Worm (Caenorhabditis elegans) whole organism, L4 larva: ENCODE results near the gene srg-30.

Experiments used
- D1046.2 ChIP-seq: fragments of 200-800 bp; sonication (Bioruptor generic); IDR thresholded peaks from 2 replicates; pipeline ENCODE4 v1.3.6; 2022; ENCODE audit warnings: missing genetic modification characterization, missing compliant biosample characterization
- F10B5.3 ChIP-seq: sonication (generic microtip); optimal IDR thresholded peaks from 2 replicates; lab custom pipeline; 2016; ENCODE audit warnings: mild to moderate bottlenecking, missing genetic modification characterization, missing compliant biosample characterization
- F44E2.7 ChIP-seq: fragments of 200-800 bp; sonication (Bioruptor generic); IDR thresholded peaks from 2 replicates; pipeline ENCODE4 v2.1.2; 2022; ENCODE audit warnings: missing genetic modification characterization, missing compliant biosample characterization
- Y105C5A.15 ChIP-seq: fragments of 200-800 bp; sonication (Bioruptor generic); IDR thresholded peaks from 2 replicates; pipeline ENCODE4 v1.3.6; 2022; ENCODE audit warnings: missing genetic modification characterization, missing compliant biosample characterization
- ZK337.2 ChIP-seq: fragments of 200-800 bp; sonication (Bioruptor generic); IDR thresholded peaks from 2 replicates; pipeline ENCODE4 v1.3.6; 2022; ENCODE audit warnings: missing genetic modification reagents, missing genetic modification characterization, missing compliant biosample characterization
- aha-1 ChIP-seq: fragments of 150-350 bp; peaks from one replicate; lab custom pipeline; 2014; ENCODE audit warnings: missing biosample characterization, missing genetic modification characterization
- ceh-20 ChIP-seq: fragments of 200-800 bp; sonication (Bioruptor generic); IDR thresholded peaks from 2 replicates; pipeline ENCODE4 v1.3.6; 2022; ENCODE audit warnings: missing genetic modification reagents, missing genetic modification characterization, missing compliant biosample characterization
- ceh-28 ChIP-seq: fragments of 150-350 bp; optimal IDR thresholded peaks from 2 replicates; lab custom pipeline; 2014; ENCODE audit warnings: missing biosample characterization, missing genetic modification reagents, missing genetic modification characterization
- ceh-82 ChIP-seq: sonication (generic microtip); optimal IDR thresholded peaks from 2 replicates; lab custom pipeline; 2017; ENCODE audit warnings: missing biosample characterization, missing genetic modification characterization
- cey-2 ChIP-seq: sonication (generic microtip); optimal IDR thresholded peaks from 3 replicates; lab custom pipeline; 2017; ENCODE audit warnings: missing genetic modification characterization, mild to moderate bottlenecking, missing compliant biosample characterization, antibody characterized with exemption, borderline replicate concordance; ENCODE audit not compliant: insufficient read depth
- daf-16 ChIP-seq, 3 experiments: sonication (generic microtip); optimal IDR thresholded peaks; 2 replicates each; lab custom pipeline; 2016 to 2017; ENCODE audit warnings: missing genetic modification characterization in 3 of 3, missing genetic modification reagents in 3 of 3, mild to moderate bottlenecking in 2 of 3, missing compliant biosample characterization in 2 of 3, missing biosample characterization in 1 of 3, moderate library complexity in 1 of 3
- daf-19 ChIP-seq: fragments of 200-800 bp; sonication (Bioruptor generic); conservative IDR thresholded peaks from 2 replicates; pipeline ENCODE4 v1.3.6; 2022; ENCODE audit warnings: missing genetic modification characterization, missing compliant biosample characterization
- duxl-1 ChIP-seq: sonication (generic microtip); optimal IDR thresholded peaks from 2 replicates; lab custom pipeline; 2016; ENCODE audit warnings: mild to moderate bottlenecking, missing genetic modification characterization, moderate library complexity, missing compliant biosample characterization; ENCODE audit not compliant: poor library complexity
- egl-27 ChIP-seq: sonication (generic microtip); optimal IDR thresholded peaks from 3 replicates; lab custom pipeline; 2017; ENCODE audit warnings: missing biosample characterization, missing genetic modification reagents, missing genetic modification characterization
- egl-43 ChIP-seq: fragments of 200-800 bp; sonication (Bioruptor generic); IDR thresholded peaks from 2 replicates; pipeline ENCODE4 v1.3.6; 2022; ENCODE audit warnings: missing genetic modification reagents, missing genetic modification characterization, missing compliant biosample characterization
- hif-1 ChIP-seq, 2 experiments: sonication (generic microtip); optimal IDR thresholded peaks; 2 replicates each; lab custom pipeline; 2016 to 2017; ENCODE audit warnings: missing compliant biosample characterization in 2 of 2, missing genetic modification characterization in 2 of 2, missing genetic modification reagents in 2 of 2, missing genotype in 2 of 2, mild to moderate bottlenecking in 1 of 2
- lin-15B ChIP-seq: fragments of 150-350 bp; sonication (generic microtip); optimal IDR thresholded peaks from 3 replicates; lab custom pipeline; 2014; ENCODE audit warnings: missing biosample characterization, missing genetic modification characterization
- madf-5 ChIP-seq, 2 experiments: fragments of 200-800 bp; sonication (Bioruptor generic); IDR thresholded peaks; 2 replicates each; pipeline ENCODE4 v1.3.6; 2022; ENCODE audit warnings: missing compliant biosample characterization in 2 of 2, missing genetic modification characterization in 2 of 2
- madf-9 ChIP-seq: fragments of 200-800 bp; sonication (Bioruptor generic); conservative IDR thresholded peaks from 2 replicates; pipeline ENCODE4 v1.3.6; 2022; ENCODE audit warnings: missing genetic modification reagents, missing genetic modification characterization, missing compliant biosample characterization
- mes-2 ChIP-seq: sonication (generic microtip); optimal IDR thresholded peaks from 2 replicates; lab custom pipeline; 2016; ENCODE audit warnings: missing genotype, mild to moderate bottlenecking, missing genetic modification characterization, missing compliant biosample characterization; ENCODE audit not compliant: poor library complexity, severe bottlenecking
- mxl-2 ChIP-seq: fragments of 200-800 bp; sonication (Bioruptor generic); conservative IDR thresholded peaks from 2 replicates; pipeline ENCODE4 v1.3.6; 2022; ENCODE audit warnings: missing genetic modification reagents, missing genetic modification characterization, missing compliant biosample characterization
- mxl-3 ChIP-seq: fragments of 200-800 bp; sonication (Bioruptor generic); optimal IDR thresholded peaks from 2 replicates; lab custom pipeline; 2018; ENCODE audit warnings: mild to moderate bottlenecking, missing genetic modification characterization, missing compliant biosample characterization
- nhr-111 ChIP-seq: fragments of 200-800 bp; sonication (Bioruptor generic); optimal IDR thresholded peaks from 2 replicates; lab custom pipeline; 2018; ENCODE audit warnings: mild to moderate bottlenecking, missing genetic modification characterization, missing compliant biosample characterization
- nhr-237 ChIP-seq: sonication (generic microtip); optimal IDR thresholded peaks from 2 replicates; lab custom pipeline; 2017; ENCODE audit warnings: missing biosample characterization, missing genetic modification characterization
- nhr-76 ChIP-seq: fragments of 150-350 bp; optimal IDR thresholded peaks from 2 replicates; lab custom pipeline; 2014; ENCODE audit warnings: missing biosample characterization, missing genetic modification characterization
- sdz-12 ChIP-seq: fragments of 200-800 bp; sonication (Bioruptor generic); optimal IDR thresholded peaks from 2 replicates; lab custom pipeline; 2018; ENCODE audit warnings: mild to moderate bottlenecking, missing genetic modification characterization, missing compliant biosample characterization
- set-16 ChIP-seq: fragments of 200-800 bp; sonication (Bioruptor generic); IDR thresholded peaks from 2 replicates; pipeline ENCODE4 v1.3.6; 2022; ENCODE audit warnings: missing genetic modification reagents, missing genetic modification characterization, missing compliant biosample characterization
- unc-62 ChIP-seq, 3 experiments: fragments of 150-350 bp in 1 of 3; sonication (generic microtip); optimal IDR thresholded peaks in 2 of 3; peaks in 1 of 3; 1 replicate in 1 of 3; 2 replicates in 2 of 3; lab custom pipeline; 2014 to 2017; ENCODE audit warnings: missing biosample characterization in 3 of 3, missing genetic modification characterization in 3 of 3, missing genetic modification reagents in 3 of 3, missing genotype in 1 of 3
- zfp-2 ChIP-seq: sonication (generic microtip); optimal IDR thresholded peaks from 2 replicates; lab custom pipeline; 2016; ENCODE audit warnings: mild to moderate bottlenecking, missing genetic modification characterization, missing compliant biosample characterization
- zfp-3 ChIP-seq: fragments of 200-800 bp; sonication (Bioruptor generic); conservative IDR thresholded peaks from 2 replicates; pipeline ENCODE4 v1.3.6; 2022; ENCODE audit warnings: missing genetic modification reagents, missing genetic modification characterization, missing compliant biosample characterization
- ztf-11 ChIP-seq: fragments of 150-350 bp; optimal IDR thresholded peaks from 2 replicates; lab custom pipeline; 2014; ENCODE audit warnings: missing biosample characterization, missing genetic modification characterization

The srg-30 gene

ce11 chrV:6732995-6733394 lies 14.9 kb upstream of the srg-30 start, which contains the start of gene grl-8:
TSS of gene grl-8 (minus strand) at chrV:6733095.
- TF ChIP-seq zfp-2 (tag; lab: Kevin White, UChicago) (no peak), F10B5.3 (tag; lab: Kevin White, UChicago) (no peak), egl-43 (GFP tag; lab: Robert Waterston, UW) (no peak), nhr-111 (GFP tag; lab: Kevin White, UChicago) (no peak), Y105C5A.15 (GFP tag; lab: Robert Waterston, UW) (no peak), madf-9 (GFP tag; lab: Robert Waterston, UW) (no peak), daf-16 (GFP tag; optimal IDR thresholded peaks at IDR 0.05; lab: Kevin White, UChicago) (no peak), daf-16 (tag; optimal IDR thresholded peaks at IDR 0.05; lab: Kevin White, UChicago) (no peak), ceh-20 (no peak), mxl-2 (no peak), nhr-237 (tag; lab: Kevin White, UChicago) (no peak)

ce11 chrV:6731594-6731993 lies 13.5 kb upstream of the srg-30 start, which contains the start of gene grl-9:
TSS of gene grl-9 (minus strand) at chrV:6731694.
- TF ChIP-seq aha-1 (tag; lab: Kevin White, UChicago) (peak; percentile 14), set-16 (no peak), unc-62 (GFP tag; optimal IDR thresholded peaks at IDR 0.05 in 1 of 2; lab: Kevin White, UChicago) (peak in 1 of 2 experiments; percentile 34), unc-62 (tag; optimal IDR thresholded peaks at IDR 0.05; lab: Kevin White, UChicago) (no peak), Y105C5A.15 (GFP tag; lab: Robert Waterston, UW) (no peak), mxl-3 (GFP tag; lab: Kevin White, UChicago) (no peak), madf-5 (GFP tag; IDR thresholded peaks at IDR 0.05; lab: Robert Waterston, UW) (no peak), daf-19 (GFP tag; lab: Robert Waterston, UW) (no peak)
- TF ChIP-seq, all 104 proteins: peak for 2

DNA sequence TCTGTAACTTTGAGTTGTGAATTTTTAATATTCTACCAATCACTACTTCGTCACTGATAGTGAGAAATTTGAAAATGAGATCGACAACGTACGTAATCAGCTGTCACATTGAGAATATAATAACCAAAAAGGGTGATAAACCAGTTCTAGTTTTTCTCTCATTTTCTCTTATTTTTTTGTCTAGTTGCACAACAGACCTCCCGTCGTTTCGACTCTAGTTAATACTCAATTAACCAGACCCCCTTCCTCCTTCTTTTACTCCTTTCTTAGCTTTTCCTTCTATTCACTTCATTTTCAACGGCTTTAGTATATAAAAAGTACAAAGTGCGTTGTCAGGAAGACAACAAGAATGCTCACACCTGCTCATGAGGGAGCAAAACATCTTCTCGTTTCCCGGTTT lies 9.1 kb upstream of the srg-30 start, which contains the start of gene ZC487.1:
TSS of gene ZC487.1 (plus strand) at position 301 of the 400 bp plus-strand sequence.
- no peak for TF ChIP-seq sdz-12 (GFP tag; lab: Kevin White, UChicago)
- no peak for TF ChIP-seq duxl-1 (tag; lab: Kevin White, UChicago)
- no peak for TF ChIP-seq mxl-2
- TF ChIP-seq hif-1 (tag; optimal IDR thresholded peaks at IDR 0.05; lab: Kevin White, UChicago), result no peak
- no peak for TF ChIP-seq cey-2 (tag; lab: Kevin White, UChicago)
- no peak for TF ChIP-seq ceh-82 (tag; lab: Kevin White, UChicago)
- TF ChIP-seq ztf-11, result no peak
- no peak for TF ChIP-seq lin-15B
- no peak for TF ChIP-seq daf-16 (GFP tag; optimal IDR thresholded peaks at IDR 0.05; lab: Kevin White, UChicago)
- no peak for TF ChIP-seq daf-16 (tag; optimal IDR thresholded peaks at IDR 0.05; lab: Kevin White, UChicago)
- no peak for TF ChIP-seq mes-2
- TF ChIP-seq F44E2.7 (GFP tag; lab: Robert Waterston, UW), result no peak
- no peak for TF ChIP-seq zfp-3 (GFP tag; lab: Robert Waterston, UW)
- no peak for TF ChIP-seq ZK337.2 (GFP tag; lab: Robert Waterston, UW)
- TF ChIP-seq D1046.2, result no peak
- no peak for TF ChIP-seq ceh-28
- TF ChIP-seq mxl-3 (GFP tag; lab: Kevin White, UChicago), result no peak
- no peak for TF ChIP-seq unc-62 (GFP tag; optimal IDR thresholded peaks at IDR 0.05 in 1 of 2; lab: Kevin White, UChicago)
- no peak for TF ChIP-seq unc-62 (tag; optimal IDR thresholded peaks at IDR 0.05; lab: Kevin White, UChicago)
- TF ChIP-seq egl-27 (tag; lab: Kevin White, UChicago), result no peak
- TF ChIP-seq nhr-76 (tag; lab: Kevin White, UChicago), result no peak

DNA sequence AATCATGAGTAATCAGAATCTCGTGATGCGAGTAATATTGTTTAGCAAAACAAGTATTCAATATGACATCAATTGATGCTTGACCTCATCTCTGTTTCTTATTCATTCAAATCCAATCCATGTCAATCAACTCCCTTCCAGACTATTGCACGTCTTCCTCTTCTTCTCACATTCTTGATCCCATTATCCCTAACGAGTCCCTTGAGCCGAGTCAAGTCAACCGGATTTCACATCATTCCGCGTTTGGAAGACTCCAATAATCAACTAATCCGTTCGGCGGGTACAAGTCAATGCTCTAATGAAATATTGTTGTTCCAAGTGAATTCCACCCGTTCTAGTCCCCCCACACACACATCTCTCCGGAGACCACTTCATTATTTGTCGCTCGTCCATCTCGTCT lies 8.1 kb upstream of the srg-30 start:
- TF ChIP-seq daf-19 (GFP tag; lab: Robert Waterston, UW), result no peak

DNA sequence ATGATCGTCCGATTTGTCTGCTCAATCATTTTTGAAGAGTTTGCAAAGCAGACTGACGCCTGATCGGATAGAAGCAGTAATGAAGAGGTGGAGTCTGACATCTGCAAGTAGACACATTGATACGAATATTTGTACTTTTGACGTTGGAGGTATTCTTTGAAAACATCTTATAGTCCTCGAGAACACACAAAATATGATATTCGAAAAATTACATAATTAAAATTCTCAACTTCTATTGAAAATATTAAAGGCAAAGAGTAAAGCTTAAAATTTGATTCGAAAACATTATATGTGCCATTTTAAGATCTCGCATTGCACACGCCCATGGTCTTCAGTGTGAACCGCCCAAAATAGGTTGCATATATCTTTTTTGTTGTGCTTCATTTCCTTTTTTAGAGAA lies 4.2 kb upstream of the srg-30 start, which contains the start of gene ZC487.2:
TSS of gene ZC487.2 (minus strand) at position 101 of the 400 bp plus-strand sequence.
- TF ChIP-seq aha-1 (tag; lab: Kevin White, UChicago) (peak; percentile 2), nhr-237 (tag; lab: Kevin White, UChicago) (no peak)
